Fruit fly (Drosophila melanogaster): ENCODE data around the gene PolA1.

Gene PolA1

DNA sequence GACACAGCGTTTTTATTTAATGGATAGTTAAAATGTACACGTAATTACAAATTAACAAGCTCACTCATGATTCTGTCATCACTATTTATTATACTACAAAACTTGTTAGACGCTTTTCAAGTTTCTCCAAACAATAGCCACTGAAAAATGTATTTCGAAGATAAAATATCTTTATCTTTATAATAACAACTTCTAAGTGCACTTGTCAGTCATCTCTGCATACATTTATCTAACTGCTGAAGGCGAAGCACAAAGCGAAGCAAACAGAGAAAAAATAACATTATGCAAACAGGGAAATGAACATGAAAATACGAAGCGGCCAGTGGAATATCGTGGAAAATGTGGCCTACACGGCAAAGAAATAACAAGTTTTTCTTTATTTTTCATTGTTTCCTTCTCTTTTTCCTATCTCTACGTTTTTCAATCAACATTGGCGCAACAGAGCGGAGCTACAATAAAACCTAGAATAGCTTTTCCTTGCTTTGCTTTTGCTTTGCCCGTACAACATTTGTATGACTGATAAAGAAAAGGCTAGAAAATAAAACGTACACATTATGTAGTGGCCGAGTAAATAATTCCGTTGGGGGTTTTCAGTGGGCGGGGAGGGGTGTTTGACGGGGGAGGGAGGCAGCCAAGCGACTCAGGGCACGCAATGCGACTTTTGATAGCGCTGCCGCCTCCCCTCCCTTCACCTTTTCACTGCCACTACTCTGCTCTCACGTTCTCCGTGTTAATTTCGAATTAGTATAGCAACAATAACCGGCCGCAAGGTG is 42.0 kb downstream of the PolA1 start:
- TF ChIP-seq CG6792 (GFP tag; optimal IDR thresholded peaks at IDR 0.05) (no peak), CG11762 (GFP tag; optimal IDR thresholded peaks at IDR 0.05; ENCODE audit: insufficient read depth) (no peak), Sox14 (GFP tag; optimal IDR thresholded peaks at IDR 0.05) (no peak), cyc (GFP tag; optimal IDR thresholded peaks at IDR 0.05) (no peak), svp (GFP tag) (peak; percentile 32), CG6276 (GFP tag; optimal IDR thresholded peaks at IDR 0.05) (peak; percentile 52), Hr4 (GFP tag; optimal IDR thresholded peaks at IDR 0.05) (peak; percentile 5), ss (GFP tag; optimal IDR thresholded peaks at IDR 0.05) (no peak), CG8119 (GFP tag; IDR thresholded peaks at IDR 0.05) (peak; percentile 47; the same call in 2 of the 3 replicates), CG9139 (GFP tag; optimal IDR thresholded peaks at IDR 0.05) (no peak), CG6163 (GFP tag; IDR thresholded peaks at IDR 0.05) (peak; percentile 36; the same call in 1 of the 3 replicates), CG34406 (GFP tag; optimal IDR thresholded peaks at IDR 0.05) (no peak), CG15336 (GFP tag; IDR thresholded peaks at IDR 0.05) (peak; percentile 48; the same call in 1 of the 2 replicates), fkh (GFP tag; optimal IDR thresholded peaks at IDR 0.05) (peak; percentile 97), CG16779 (tag; optimal IDR thresholded peaks at IDR 0.05) (peak; percentile 10), eg (GFP tag; IDR thresholded peaks at IDR 0.05) (peak; percentile 44; the same call in 1 of the 3 replicates), Sox102F (GFP tag; optimal IDR thresholded peaks at IDR 0.05) (no peak)

dm6 chr3R:21628213-21628800 is 43.2 kb downstream of the PolA1 start:
- TF ChIP-seq Sox15 (GFP tag; optimal IDR thresholded peaks at IDR 0.05) (no peak), Eip93F (GFP tag; optimal IDR thresholded peaks at IDR 0.05) (no peak), Ets21C (GFP tag; optimal IDR thresholded peaks at IDR 0.05) (no peak), CG6808 (GFP tag; optimal IDR thresholded peaks at IDR 0.05) (no peak), svp (GFP tag) (no peak), CG6163 (GFP tag; IDR thresholded peaks at IDR 0.05) (0 out of 3 replicates have a peak, but pooled peaks have one; percentile 15), OdsH (GFP tag; optimal IDR thresholded peaks at IDR 0.05) (peak; percentile 6), Sox102F (GFP tag; optimal IDR thresholded peaks at IDR 0.05) (no peak), CG6276 (GFP tag; optimal IDR thresholded peaks at IDR 0.05) (peak; percentile 4), salr (GFP tag; optimal IDR thresholded peaks at IDR 0.05) (no peak), Eip78C (GFP tag) (peak; percentile 77), CG9139 (GFP tag; optimal IDR thresholded peaks at IDR 0.05) (no peak), CG6792 (GFP tag; optimal IDR thresholded peaks at IDR 0.05) (no peak), esn (GFP tag; optimal IDR thresholded peaks at IDR 0.05) (no peak), Met (GFP tag; optimal IDR thresholded peaks at IDR 0.05) (peak; percentile 5), eg (GFP tag; IDR thresholded peaks at IDR 0.05) (0 out of 3 replicates have a peak, but pooled peaks have one; percentile 15), Sox14 (GFP tag; optimal IDR thresholded peaks at IDR 0.05) (no peak)

dm6 chr3R:21627752-21628151 is 43.8 kb downstream of the PolA1 start:
- TF ChIP-seq topi (GFP tag; optimal IDR thresholded peaks at IDR 0.05) (peak; percentile 69), vri (GFP tag; optimal IDR thresholded peaks at IDR 0.05) (peak; percentile 74), esn (GFP tag; optimal IDR thresholded peaks at IDR 0.05) (peak; percentile 83), CG11294 (GFP tag; IDR thresholded peaks at IDR 0.05) (peak; percentile 60), Blimp-1 (GFP tag; optimal IDR thresholded peaks at IDR 0.05) (peak; percentile 45), Eip75B (GFP tag; optimal IDR thresholded peaks at IDR 0.05) (peak; percentile 55), CG9139 (GFP tag; optimal IDR thresholded peaks at IDR 0.05) (no peak), CG1621 (tag; optimal IDR thresholded peaks at IDR 0.05) (no peak), Sox14 (GFP tag; optimal IDR thresholded peaks at IDR 0.05) (peak; percentile 69), CG10669 (GFP tag; optimal IDR thresholded peaks at IDR 0.05) (peak; percentile 28), Met (GFP tag; optimal IDR thresholded peaks at IDR 0.05) (peak; percentile 80), Gug (GFP tag; IDR thresholded peaks at IDR 0.05) (peak; percentile 60), Eip78C (GFP tag) (peak; percentile 90), Sox15 (GFP tag; optimal IDR thresholded peaks at IDR 0.05) (peak; percentile 26), Sox102F (GFP tag; optimal IDR thresholded peaks at IDR 0.05) (peak; percentile 80), CG15336 (GFP tag; IDR thresholded peaks at IDR 0.05) (peak; percentile 86), Lpt (GFP tag; optimal IDR thresholded peaks at IDR 0.05) (peak; percentile 70), CG6163 (GFP tag; IDR thresholded peaks at IDR 0.05) (peak; percentile 86), spab (GFP tag; optimal IDR thresholded peaks at IDR 0.05) (peak; percentile 39), Ets21C (GFP tag; optimal IDR thresholded peaks at IDR 0.05) (peak; percentile 52), fkh (GFP tag; optimal IDR thresholded peaks at IDR 0.05) (peak; percentile 17), CG8319 (GFP tag; optimal IDR thresholded peaks at IDR 0.05) (peak; percentile 11), achi (GFP tag; optimal IDR thresholded peaks at IDR 0.05) (peak; percentile 70), dsx (GFP tag; optimal IDR thresholded peaks at IDR 0.05; ENCODE audit: poor library complexity, severe bottlenecking) (peak; percentile 27), CG34406 (GFP tag; optimal IDR thresholded peaks at IDR 0.05) (peak; percentile 55), CG6276 (GFP tag; optimal IDR thresholded peaks at IDR 0.05) (peak; percentile 76), CG8632 (GFP tag; optimal IDR thresholded peaks at IDR 0.05) (peak; percentile 50), Eip93F (GFP tag; optimal IDR thresholded peaks at IDR 0.05) (peak; percentile 73), CG3032 (tag; optimal IDR thresholded peaks at IDR 0.05) (peak; percentile 56), CG8119 (GFP tag; IDR thresholded peaks at IDR 0.05) (peak; percentile 83), CG11902 (GFP tag; optimal IDR thresholded peaks at IDR 0.05) (peak; percentile 9)
